Worm (Caenorhabditis elegans): ENCODE data around the gene K06H7.7.

The K06H7.7 gene

DNA sequence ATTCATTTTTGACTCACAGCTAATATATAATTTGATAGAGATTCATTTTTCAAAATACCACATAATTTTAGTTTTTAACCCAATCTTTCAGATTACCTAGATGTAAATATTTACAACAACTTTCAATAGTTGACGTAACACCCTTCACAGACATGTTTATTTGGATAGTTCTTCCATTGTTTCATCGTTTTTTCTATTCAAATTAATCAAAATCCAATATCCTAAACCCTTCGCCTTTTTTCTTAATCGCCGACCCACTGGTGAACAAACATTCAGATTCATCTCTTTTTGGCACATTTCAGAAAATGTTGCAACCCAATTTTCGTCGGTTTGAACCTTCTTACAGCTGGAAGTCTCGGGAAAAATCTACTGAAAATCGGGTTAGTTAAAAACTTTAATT lies 13.7 kb upstream of the K06H7.7 start, which contains the start of gene K06H7.1:
K06H7.1 (plus strand) TSS at position 301 of the 400 bp plus-strand sequence.
- TF ChIP-seq efl-1 (optimal IDR thresholded peaks at IDR 0.05) (no peak), efl-1 (GFP tag; optimal IDR thresholded peaks at IDR 0.05 in 1 of 2) (peak in 1 of 2 experiments; percentile 3), tbx-2 (tag; optimal IDR thresholded peaks at IDR 0.05) (no peak)

DNA sequence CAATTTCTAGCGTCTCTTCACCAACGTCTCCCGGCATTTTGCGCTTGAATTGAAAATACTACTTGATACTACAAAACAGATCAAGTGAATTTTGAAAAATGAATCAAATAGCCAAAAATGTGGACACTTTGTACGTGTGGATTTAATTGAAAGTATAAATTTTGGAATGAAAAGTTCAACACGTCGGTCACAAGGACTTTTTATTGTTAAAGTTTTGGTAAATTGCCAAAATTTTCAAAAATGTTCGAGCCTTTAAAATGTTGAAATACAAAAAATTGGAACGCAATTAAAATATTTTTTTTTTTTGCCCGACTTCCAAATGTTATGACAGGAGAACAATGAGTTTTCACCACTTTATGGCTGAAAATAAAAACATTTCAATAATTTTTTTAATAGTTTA lies 12.8 kb upstream of the K06H7.7 start, which contains the start of gene K06H7.8:
K06H7.8 (minus strand) TSS at position 101 of the 400 bp plus-strand sequence.
- no peak for TF ChIP-seq tlp-1 (tag; optimal IDR thresholded peaks at IDR 0.05)
- TF ChIP-seq grh-1 (GFP tag; IDR thresholded peaks at IDR 0.05): no peak
- TF ChIP-seq C04F5.9 (tag; optimal IDR thresholded peaks at IDR 0.05): no peak
- no peak for TF ChIP-seq lin-13 (GFP tag; optimal IDR thresholded peaks at IDR 0.05)
- no peak for TF ChIP-seq F16B12.6 (tag; optimal IDR thresholded peaks at IDR 0.05)
- no peak for TF ChIP-seq mep-1 (tag; optimal IDR thresholded peaks at IDR 0.05)
- TF ChIP-seq Y116A8C.19 (tag; optimal IDR thresholded peaks at IDR 0.05; ENCODE audit: borderline replicate concordance): no peak
- no peak for TF ChIP-seq lin-15B (tag; optimal IDR thresholded peaks at IDR 0.05)
- TF ChIP-seq lin-35 (GFP tag; optimal IDR thresholded peaks at IDR 0.05): no peak
- TF ChIP-seq nhr-90 (tag; optimal IDR thresholded peaks at IDR 0.05; ENCODE audit: poor library complexity): no peak
- no peak for TF ChIP-seq blmp-1 (tag; optimal IDR thresholded peaks at IDR 0.05)
- no peak for TF ChIP-seq ztf-4 (tag; optimal IDR thresholded peaks at IDR 0.05)
- TF ChIP-seq ces-1 (GFP tag; optimal IDR thresholded peaks at IDR 0.05): no peak
- TF ChIP-seq lir-3 (tag; optimal IDR thresholded peaks at IDR 0.05; ENCODE audit: poor library complexity): no peak
- no peak for TF ChIP-seq elt-2 (tag; optimal IDR thresholded peaks at IDR 0.05)
- TF ChIP-seq unc-98 (GFP tag; IDR thresholded peaks at IDR 0.05): no peak
- no peak for TF ChIP-seq zip-4 (GFP tag; optimal IDR thresholded peaks at IDR 0.05)
- TF ChIP-seq pqm-1 (tag; optimal IDR thresholded peaks at IDR 0.05): no peak
- no peak for TF ChIP-seq ets-5 (GFP tag; IDR thresholded peaks at IDR 0.05)

DNA sequence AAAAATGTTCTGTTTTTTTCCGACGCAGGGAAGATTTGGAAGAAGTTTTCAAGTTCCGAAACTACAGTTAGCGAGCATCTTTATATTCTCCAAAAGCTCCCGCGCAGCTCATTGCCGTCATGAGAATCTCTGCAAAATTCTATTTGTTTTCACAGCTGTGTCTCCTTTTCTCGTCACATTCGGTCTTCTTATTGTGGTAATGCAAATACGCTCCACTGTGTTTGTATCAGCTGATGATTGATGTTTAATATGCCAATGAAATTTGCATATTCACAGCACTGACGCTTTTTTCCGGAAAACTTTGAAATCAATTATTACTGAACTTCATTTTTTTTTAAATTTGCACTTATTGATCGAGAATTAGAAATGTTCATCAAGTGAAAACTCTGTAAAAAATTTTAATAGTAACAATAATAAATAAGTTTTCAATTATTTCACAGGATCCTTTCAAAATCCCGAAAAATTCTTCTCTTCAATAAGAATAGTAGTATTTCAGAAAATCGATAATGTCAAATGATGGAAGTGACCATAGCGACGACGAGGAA lies 7.9 kb upstream of the K06H7.7 start, which contains the start of gene K06H7.2:
K06H7.2 (plus strand) TSS at position 495 of the 545 bp plus-strand sequence.
- TF ChIP-seq snpc-4 (tag; optimal IDR thresholded peaks at IDR 0.05) (no peak), nhr-71 (tag; optimal IDR thresholded peaks at IDR 0.05) (peak; percentile 66), swsn-7 (tag; optimal IDR thresholded peaks at IDR 0.05) (peak; percentile 35), aly-2 (tag; optimal IDR thresholded peaks at IDR 0.05) (no peak), nhr-28 (tag; optimal IDR thresholded peaks at IDR 0.05) (no peak), pax-3 (tag; optimal IDR thresholded peaks at IDR 0.05) (no peak), mep-1 (tag; optimal IDR thresholded peaks at IDR 0.05) (peak; percentile 77), ets-5 (GFP tag; IDR thresholded peaks at IDR 0.05) (no peak), lin-35 (GFP tag; optimal IDR thresholded peaks at IDR 0.05) (peak; percentile 53 to 78), grh-1 (GFP tag; IDR thresholded peaks at IDR 0.05) (no peak), mdl-1 (tag; optimal IDR thresholded peaks at IDR 0.05) (no peak), sptf-1 (tag; optimal IDR thresholded peaks at IDR 0.05) (no peak), unc-62 (GFP tag; optimal IDR thresholded peaks at IDR 0.05) (no peak), hlh-4 (tag; optimal IDR thresholded peaks at IDR 0.05) (no peak), fkh-10 (GFP tag; optimal IDR thresholded peaks at IDR 0.05) (peak; percentile 30), fkh-8 (tag; optimal IDR thresholded peaks at IDR 0.05) (peak; percentile 44), efl-1 (optimal IDR thresholded peaks at IDR 0.05) (peak; percentile 69 to 73), efl-1 (GFP tag; optimal IDR thresholded peaks at IDR 0.05 in 1 of 2) (peak; percentile 66 to 92), lsy-2 (tag; optimal IDR thresholded peaks at IDR 0.05) (peak; percentile 67 to 90), egl-27 (tag; optimal IDR thresholded peaks at IDR 0.05) (no peak), C34B4.2 (tag; optimal IDR thresholded peaks at IDR 0.05) (no peak), unc-30 (tag; optimal IDR thresholded peaks at IDR 0.05) (no peak), C04F5.9 (tag; optimal IDR thresholded peaks at IDR 0.05) (no peak), blmp-1 (tag; optimal IDR thresholded peaks at IDR 0.05) (peak; percentile 38), ceh-8 (GFP tag; optimal IDR thresholded peaks at IDR 0.05) (no peak), tbx-2 (tag; optimal IDR thresholded peaks at IDR 0.05) (peak; percentile 35), unc-98 (GFP tag; IDR thresholded peaks at IDR 0.05) (no peak), fkh-4 (tag; optimal IDR thresholded peaks at IDR 0.05; ENCODE audit: borderline replicate concordance) (no peak), C16A3.4 (tag; optimal IDR thresholded peaks at IDR 0.05) (peak; percentile 63), fos-1 (tag; optimal IDR thresholded peaks at IDR 0.05) (no peak), irx-1 (tag; optimal IDR thresholded peaks at IDR 0.05) (no peak), dpl-1 (GFP tag; optimal IDR thresholded peaks at IDR 0.05) (peak; percentile 49 to 79 (median 52)), mab-9 (GFP tag; IDR thresholded peaks at IDR 0.05) (no peak), efl-3 (GFP tag; optimal IDR thresholded peaks at IDR 0.05) (no peak), nhr-77 (tag; optimal IDR thresholded peaks at IDR 0.05) (peak; percentile 63), nhr-12 (tag; optimal IDR thresholded peaks at IDR 0.05) (no peak)
